Fruit fly (Drosophila melanogaster): ENCODE measurements around the gene Nipsnap.

dm6 chrX:16088279-16088678, 14.9 kb upstream of the Nipsnap start:
- TF ChIP-seq btn (GFP tag; optimal IDR thresholded peaks at IDR 0.05) (no peak), CG2875 (GFP tag; optimal IDR thresholded peaks at IDR 0.05) (no peak), Oli (tag; optimal IDR thresholded peaks at IDR 0.05) (no peak)

All from whole organism, embryonic.